Fruit fly (Drosophila melanogaster) whole organism, embryonic: ENCODE data around the gene CG11454.
A peak's percentile ranks its signal among the peaks of the same experiment; 100 is the strongest.

ENCODE experiments used
- Antp ChIP-seq: fragments of 200-800 bp; sonication (Bioruptor generic); optimal IDR thresholded peaks from 3 replicates; lab custom pipeline; 2016; ENCODE audit warnings: missing biosample characterization, missing genetic modification characterization
- CG10147 ChIP-seq: fragments of 200-800 bp; sonication (Bioruptor generic); optimal IDR thresholded peaks from 2 replicates; lab custom pipeline; 2019; ENCODE audit warnings: missing biosample characterization, mild to moderate bottlenecking, missing genetic modification characterization, moderate library complexity
- CG1024 ChIP-seq: fragments of 200-800 bp; sonication (Bioruptor generic); IDR thresholded peaks from 2 replicates; pipeline ENCODE4 v1.3.6; 2022; ENCODE audit warnings: missing biosample characterization, missing genetic modification characterization
- CG10366 ChIP-seq: fragments of 200-800 bp; sonication (Bioruptor generic); IDR thresholded peaks from 2 replicates; pipeline ENCODE4 v1.3.6; 2022; ENCODE audit warnings: missing biosample characterization, missing genetic modification characterization
- CG10462 ChIP-seq: fragments of 200-800 bp; sonication (Bioruptor generic); optimal IDR thresholded peaks from 2 replicates; lab custom pipeline; 2016; ENCODE audit warnings: missing biosample characterization, missing genetic modification characterization
- CG11093 ChIP-seq: fragments of 200-800 bp; sonication (Bioruptor generic); IDR thresholded peaks from 3 replicates; pipeline ENCODE4 v1.3.6; 2022; ENCODE audit warnings: missing biosample characterization, missing genetic modification characterization
- CG11247 ChIP-seq: fragments of 200-800 bp; sonication (Bioruptor generic); IDR thresholded peaks from 2 replicates; pipeline ENCODE4 v1.3.6; 2022; ENCODE audit warnings: missing biosample characterization, missing genetic modification characterization
- CG11696 ChIP-seq: fragments of 200-800 bp; sonication (Bioruptor generic); IDR thresholded peaks from 2 replicates; pipeline ENCODE4 v1.3.6; 2022; ENCODE audit warnings: missing biosample characterization, missing genetic modification characterization
- CG14667 ChIP-seq: fragments of 200-800 bp; sonication (Bioruptor generic); IDR thresholded peaks from 2 replicates; pipeline ENCODE4 v1.3.6; 2022; ENCODE audit warnings: missing biosample characterization, missing genetic modification characterization
- CG14860 ChIP-seq: fragments of 200-800 bp; sonication (Bioruptor generic); IDR thresholded peaks from 3 replicates; pipeline ENCODE4 v1.3.6; 2022; ENCODE audit warnings: missing biosample characterization, missing genetic modification characterization; ENCODE audit not compliant: partially characterized antibody
- CG15073 ChIP-seq: fragments of 200-800 bp; sonication (Bioruptor generic); optimal IDR thresholded peaks from 2 replicates; lab custom pipeline; 2016; ENCODE audit warnings: missing biosample characterization, missing genetic modification characterization
- CG15514 ChIP-seq: fragments of 200-800 bp; sonication (Bioruptor generic); optimal IDR thresholded peaks from 3 replicates; lab custom pipeline; 2017; ENCODE audit warnings: missing biosample characterization, missing genetic modification characterization, mild to moderate bottlenecking, moderate library complexity, missing genetic modification reagents
- CG15601 ChIP-seq: fragments of 200-800 bp; sonication (Bioruptor generic); optimal IDR thresholded peaks from 3 replicates; lab custom pipeline; 2019; ENCODE audit warnings: missing biosample characterization, mild to moderate bottlenecking, missing genetic modification characterization, moderate library complexity
- CG1647 ChIP-seq: fragments of 200-800 bp; sonication (Bioruptor generic); optimal IDR thresholded peaks from 3 replicates; lab custom pipeline; 2016; ENCODE audit warnings: missing biosample characterization, missing genetic modification characterization
- CG16815 ChIP-seq: fragments of 200-800 bp; sonication (Bioruptor generic); optimal IDR thresholded peaks from 3 replicates; lab custom pipeline; 2017; ENCODE audit warnings: missing biosample characterization, mild to moderate bottlenecking, missing genetic modification characterization
- CG17328 ChIP-seq: fragments of 200-800 bp; sonication (Bioruptor generic); IDR thresholded peaks from 2 replicates; pipeline ENCODE4 v1.3.6; 2022; ENCODE audit warnings: missing biosample characterization, missing genetic modification characterization
- CG2199 ChIP-seq: fragments of 200-800 bp; sonication (Bioruptor generic); IDR thresholded peaks from 3 replicates; pipeline ENCODE4 v1.3.6; 2022; ENCODE audit warnings: missing biosample characterization, missing genetic modification characterization
- CG31224 ChIP-seq: fragments of 200-800 bp; sonication (Bioruptor generic); IDR thresholded peaks from 2 replicates; pipeline ENCODE4 v1.3.6; 2022; ENCODE audit warnings: missing biosample characterization, missing genetic modification characterization
- CG34224 ChIP-seq: fragments of 200-800 bp; sonication (Bioruptor generic); IDR thresholded peaks from 3 replicates; pipeline ENCODE4 v1.3.6; 2022; ENCODE audit warnings: missing biosample characterization, missing genetic modification characterization; ENCODE audit not compliant: partially characterized antibody
- CG4282 ChIP-seq: fragments of 200-800 bp; sonication (Bioruptor generic); optimal IDR thresholded peaks from 2 replicates; lab custom pipeline; 2016; ENCODE audit warnings: missing biosample characterization, missing genetic modification characterization
- CG7271 ChIP-seq: fragments of 200-800 bp; sonication (Bioruptor generic); optimal IDR thresholded peaks from 2 replicates; lab custom pipeline; 2018; ENCODE audit warnings: missing biosample characterization, mild to moderate bottlenecking, missing genetic modification characterization, moderate library complexity
- CG7556 ChIP-seq: fragments of 200-800 bp; sonication (Bioruptor generic); optimal IDR thresholded peaks from 2 replicates; lab custom pipeline; 2017; ENCODE audit warnings: missing biosample characterization, mild to moderate bottlenecking, missing genetic modification characterization
- CG8944 ChIP-seq: fragments of 200-800 bp; sonication (Bioruptor generic); optimal IDR thresholded peaks from 3 replicates; lab custom pipeline; 2016; ENCODE audit warnings: missing biosample characterization, missing genetic modification characterization
- CG9215 ChIP-seq: fragments of 200-800 bp; sonication (Bioruptor generic); IDR thresholded peaks from 2 replicates; pipeline ENCODE4 v1.3.6; 2022; ENCODE audit warnings: missing biosample characterization, missing genetic modification characterization
- CG9797 ChIP-seq: fragments of 200-800 bp; sonication (Bioruptor generic); optimal IDR thresholded peaks from 3 replicates; lab custom pipeline; 2018; ENCODE audit warnings: missing biosample characterization, mild to moderate bottlenecking, missing genetic modification characterization
- CG9876 ChIP-seq: fragments of 200-800 bp; sonication (Bioruptor generic); optimal IDR thresholded peaks from 2 replicates; lab custom pipeline; 2016; ENCODE audit warnings: missing biosample characterization, missing genetic modification characterization
- Eip74EF ChIP-seq, 2 experiments: fragments of 200-800 bp in 1 of 2; fragments of >200 bp in 1 of 2; sonication (Bioruptor generic) in 1 of 2; optimal IDR thresholded peaks; 2 replicates each; lab custom pipeline; 2017 to 2019; ENCODE audit warnings: missing biosample characterization in 2 of 2, missing genetic modification characterization in 2 of 2, mild to moderate bottlenecking in 1 of 2, moderate library complexity in 1 of 2
- H15 ChIP-seq: fragments of 200-800 bp; sonication (Bioruptor generic); IDR thresholded peaks from 3 replicates; pipeline ENCODE4 v1.3.6; 2022; ENCODE audit warnings: missing biosample characterization, missing genetic modification characterization
- Hr3 ChIP-seq: fragments of 200-800 bp; sonication (Bioruptor generic); optimal IDR thresholded peaks from 3 replicates; lab custom pipeline; 2016; ENCODE audit warnings: missing biosample characterization, missing genetic modification characterization
- Meics ChIP-seq: fragments of 200-800 bp; sonication (Bioruptor generic); optimal IDR thresholded peaks from 2 replicates; lab custom pipeline; 2017; ENCODE audit warnings: missing biosample characterization, mild to moderate bottlenecking, missing genetic modification characterization
- Myb ChIP-seq: fragments of 200-800 bp; sonication (Bioruptor generic); optimal IDR thresholded peaks from 2 replicates; lab custom pipeline; 2016; ENCODE audit warnings: missing biosample characterization, missing genetic modification characterization
- Oaz ChIP-seq: fragments of 200-800 bp; sonication (Bioruptor generic); IDR thresholded peaks from 2 replicates; pipeline ENCODE4 v1.3.6; 2022; ENCODE audit warnings: missing biosample characterization, missing genetic modification characterization
- Optix ChIP-seq: fragments of 200-800 bp; sonication (Bioruptor generic); IDR thresholded peaks from 3 replicates; pipeline ENCODE4 v1.3.6; 2022; ENCODE audit warnings: missing biosample characterization, missing genetic modification characterization
- Pdp1 ChIP-seq, 2 experiments: fragments of 200-800 bp; sonication (Bioruptor generic); optimal IDR thresholded peaks; 3 replicates each; lab custom pipeline; 2016; ENCODE audit warnings: missing biosample characterization in 2 of 2, missing genetic modification characterization in 2 of 2, mild to moderate bottlenecking in 1 of 2, moderate library complexity in 1 of 2
- Sox100B ChIP-seq: fragments of 200-800 bp; sonication (Bioruptor generic); optimal IDR thresholded peaks from 3 replicates; lab custom pipeline; 2018; ENCODE audit warnings: missing biosample characterization, mild to moderate bottlenecking, missing genetic modification characterization
- Sox102F ChIP-seq: fragments of 200-800 bp; sonication (Bioruptor generic); optimal IDR thresholded peaks from 2 replicates; lab custom pipeline; 2018; ENCODE audit warnings: missing biosample characterization, mild to moderate bottlenecking, missing genetic modification characterization, moderate library complexity
- bbx ChIP-seq: fragments of 200-800 bp; sonication (Bioruptor generic); IDR thresholded peaks from 2 replicates; pipeline ENCODE4 v1.3.6; 2022; ENCODE audit warnings: missing biosample characterization, missing genetic modification characterization; ENCODE audit not compliant: partially characterized antibody
- crc ChIP-seq: fragments of 200-800 bp; sonication (Bioruptor generic); optimal IDR thresholded peaks from 2 replicates; lab custom pipeline; 2016; ENCODE audit warnings: missing biosample characterization, missing genetic modification characterization
- crp ChIP-seq, 2 experiments: fragments of 200-800 bp; sonication (Bioruptor generic); optimal IDR thresholded peaks; 2 replicates in 1 of 2; 3 replicates in 1 of 2; lab custom pipeline; 2017; ENCODE audit warnings: missing biosample characterization in 2 of 2, missing genetic modification characterization in 2 of 2, mild to moderate bottlenecking in 1 of 2, moderate library complexity in 1 of 2
- ems ChIP-seq: fragments of 200-800 bp; sonication (Bioruptor generic); optimal IDR thresholded peaks from 3 replicates; lab custom pipeline; 2016; ENCODE audit warnings: missing biosample characterization, missing genetic modification characterization
- fru ChIP-seq: fragments of >200 bp; optimal IDR thresholded peaks from 2 replicates; lab custom pipeline; 2017
- inv ChIP-seq: fragments of 200-800 bp; sonication (Bioruptor generic); IDR thresholded peaks from 2 replicates; pipeline ENCODE4 v1.3.6; 2022; ENCODE audit warnings: missing biosample characterization, missing genetic modification characterization; ENCODE audit not compliant: partially characterized antibody
- nom ChIP-seq: fragments of 200-800 bp; sonication (Bioruptor generic); optimal IDR thresholded peaks from 2 replicates; lab custom pipeline; 2017; ENCODE audit warnings: missing biosample characterization, missing genetic modification characterization, mild to moderate bottlenecking, moderate library complexity, missing genetic modification reagents
- org-1 ChIP-seq: fragments of 200-800 bp; sonication (Bioruptor generic); optimal IDR thresholded peaks from 2 replicates; lab custom pipeline; 2017; ENCODE audit warnings: missing biosample characterization, missing genetic modification characterization
- sob ChIP-seq: fragments of 200-800 bp; sonication (Bioruptor generic); IDR thresholded peaks from 2 replicates; pipeline ENCODE4 v1.3.6; 2022; ENCODE audit warnings: missing biosample characterization, missing genetic modification characterization
- sr ChIP-seq: fragments of 200-800 bp; sonication (Bioruptor generic); IDR thresholded peaks from 3 replicates; pipeline ENCODE4 v1.3.6; 2022; ENCODE audit warnings: missing biosample characterization, missing genetic modification characterization
- stwl ChIP-seq: fragments of 200-800 bp; sonication (Bioruptor generic); optimal IDR thresholded peaks from 3 replicates; lab custom pipeline; 2018; ENCODE audit warnings: missing biosample characterization, mild to moderate bottlenecking, missing genetic modification characterization, moderate library complexity
- ttk ChIP-seq: fragments of 200-800 bp; sonication (Bioruptor generic); IDR thresholded peaks from 2 replicates; pipeline ENCODE4 v2.1.2; 2022; ENCODE audit warnings: missing biosample characterization, missing genetic modification characterization
- tup ChIP-seq: fragments of 200-800 bp; sonication (Bioruptor generic); optimal IDR thresholded peaks from 2 replicates; lab custom pipeline; 2016; ENCODE audit warnings: missing biosample characterization, mild to moderate bottlenecking, missing genetic modification characterization, moderate library complexity
- zen ChIP-seq: fragments of 200-800 bp; sonication (Bioruptor generic); optimal IDR thresholded peaks from 3 replicates; lab custom pipeline; 2018; ENCODE audit warnings: missing biosample characterization, mild to moderate bottlenecking, missing genetic modification characterization, moderate library complexity
- zen2 ChIP-seq: fragments of 200-800 bp; sonication (Bioruptor generic); IDR thresholded peaks from 3 replicates; pipeline ENCODE4 v1.3.6; 2022; ENCODE audit warnings: missing biosample characterization, missing genetic modification characterization; ENCODE audit not compliant: partially characterized antibody

Gene CG11454

dm6 chr2L:128296-128715, 14.8 kb upstream of the CG11454 start (continued):
- TF ChIP-seq CG11247 (GFP tag; lab: Robert Waterston, UW) (no peak), CG7556 (no peak), zen (no peak), CG1024 (GFP tag; lab: Robert Waterston, UW) (no peak), Optix (GFP tag; lab: Robert Waterston, UW) (no peak), CG31224 (GFP tag; lab: Robert Waterston, UW) (no peak), sr (GFP tag; lab: Robert Waterston, UW) (no peak), zen2 (GFP tag; lab: Robert Waterston, UW) (no peak), tup (no peak), Sox102F (GFP tag; lab: Kevin White, UChicago) (no peak), Sox100B (no peak), CG10366 (GFP tag; lab: Robert Waterston, UW) (no peak), CG7271 (tag; lab: Kevin White, UChicago) (no peak), Eip74EF (GFP tag; optimal IDR thresholded peaks at IDR 0.05; lab: Kevin White, UChicago) (no peak), crc (GFP tag; lab: Kevin White, UChicago) (no peak), crp (GFP tag; optimal IDR thresholded peaks at IDR 0.05; lab: Kevin White, UChicago) (no peak), bbx (GFP tag; lab: Robert Waterston, UW) (no peak), Oaz (no peak), org-1 (GFP tag; lab: Kevin White, UChicago) (no peak), CG8944 (GFP tag; lab: Kevin White, UChicago) (no peak), Antp (GFP tag; lab: Kevin White, UChicago) (no peak), CG9797 (GFP tag; lab: Kevin White, UChicago) (no peak), ttk (GFP tag; lab: Robert Waterston, UW) (no peak), CG4282 (GFP tag; lab: Kevin White, UChicago) (no peak), Hr3 (GFP tag; lab: Kevin White, UChicago) (no peak), CG15601 (no peak), CG34224 (GFP tag; lab: Robert Waterston, UW) (no peak), CG11696 (GFP tag; lab: Robert Waterston, UW) (0 out of 2 replicates have a peak, but pooled peaks have one; percentile 18), CG15514 (peak; percentile 78), stwl (tag; lab: Kevin White, UChicago) (no peak), CG16815 (GFP tag; lab: Kevin White, UChicago) (no peak), CG10147 (GFP tag; lab: Kevin White, UChicago) (no peak), CG1647 (GFP tag; lab: Kevin White, UChicago) (no peak), CG9876 (GFP tag; lab: Kevin White, UChicago) (no peak), CG2199 (GFP tag; lab: Robert Waterston, UW) (0 out of 3 replicates have a peak, but pooled peaks have one; percentile 54), H15 (GFP tag; lab: Robert Waterston, UW) (no peak), nom (GFP tag; lab: Kevin White, UChicago) (peak; percentile 70), inv (GFP tag; lab: Robert Waterston, UW) (no peak), ems (GFP tag; lab: Kevin White, UChicago) (no peak), CG14667 (GFP tag; lab: Robert Waterston, UW) (no peak), Myb (GFP tag; lab: Kevin White, UChicago) (no peak), fru (lab: Kevin White, UChicago) (no peak), sob (GFP tag; lab: Robert Waterston, UW) (peak; percentile 28; the same call in 1 of the 2 replicates), CG15073 (GFP tag; lab: Kevin White, UChicago) (no peak), CG11093 (GFP tag; lab: Robert Waterston, UW) (no peak), CG14860 (GFP tag; lab: Robert Waterston, UW) (no peak), CG17328 (GFP tag; lab: Robert Waterston, UW) (no peak), CG10462 (no peak), Meics (GFP tag; lab: Kevin White, UChicago) (no peak), CG9215 (GFP tag; lab: Robert Waterston, UW) (no peak), Pdp1 (GFP tag; optimal IDR thresholded peaks at IDR 0.05; lab: Kevin White, UChicago) (peak in 1 of 2 experiments; percentile 15)
